Worm (Caenorhabditis elegans) whole organism, L1 larva: ENCODE results near the gene cwf-19L2.

Experiments
- C04F5.9 ChIP-seq: sonication (generic microtip); optimal IDR thresholded peaks from 2 replicates; lab custom pipeline; 2016; ENCODE audit warnings: missing genetic modification characterization, missing compliant biosample characterization
- F16B12.6 ChIP-seq: fragments of 150-350 bp; optimal IDR thresholded peaks from 2 replicates; lab custom pipeline; 2014; ENCODE audit warnings: missing biosample characterization, missing genetic modification characterization
- alr-1 ChIP-seq: fragments of 200-800 bp; sonication (Bioruptor generic); optimal IDR thresholded peaks from 2 replicates; lab custom pipeline; 2018; ENCODE audit warnings: borderline replicate concordance, mild to moderate bottlenecking, missing genetic modification characterization, missing compliant biosample characterization
- aly-2 ChIP-seq: fragments of 150-350 bp; optimal IDR thresholded peaks from 2 replicates; lab custom pipeline; 2014; ENCODE audit warnings: missing biosample characterization, missing genetic modification characterization
- ama-1 ChIP-seq: fragments of 150-350 bp; optimal IDR thresholded peaks from 2 replicates; lab custom pipeline; 2014
- blmp-1 ChIP-seq: fragments of 150-350 bp; optimal IDR thresholded peaks from 2 replicates; lab custom pipeline; 2014; ENCODE audit warnings: missing biosample characterization, missing genetic modification characterization
- ceh-63 ChIP-seq: fragments of 200-800 bp; sonication (Bioruptor generic); optimal IDR thresholded peaks from 2 replicates; lab custom pipeline; 2018; ENCODE audit warnings: mild to moderate bottlenecking, missing genetic modification characterization, missing compliant biosample characterization
- ceh-88 ChIP-seq: fragments of 200-800 bp; sonication (Bioruptor generic); IDR thresholded peaks from 2 replicates; pipeline ENCODE4 v1.3.6; 2022; ENCODE audit warnings: missing genetic modification characterization, missing compliant biosample characterization
- dpl-1 ChIP-seq, 3 experiments: fragments of 150-350 bp in 2 of 3; sonication (generic microtip) in 1 of 3; optimal IDR thresholded peaks; 2 replicates each; lab custom pipeline; 2014 to 2017; ENCODE audit warnings: missing biosample characterization in 3 of 3, missing genetic modification characterization in 3 of 3, missing genetic modification reagents in 3 of 3
- efl-1 ChIP-seq, 4 experiments: fragments of 150-350 bp; optimal IDR thresholded peaks in 3 of 4; peaks in 1 of 4; 1 replicate in 1 of 4; 2 replicates in 3 of 4; lab custom pipeline; 2014; ENCODE audit warnings: missing biosample characterization in 2 of 4, missing genetic modification characterization in 2 of 4, missing genetic modification reagents in 2 of 4
- efl-3 ChIP-seq: fragments of 200-800 bp; sonication (Bioruptor generic); optimal IDR thresholded peaks from 2 replicates; lab custom pipeline; 2018; ENCODE audit warnings: mild to moderate bottlenecking, missing genetic modification characterization, missing compliant biosample characterization
- egl-13 ChIP-seq: sonication (generic microtip); optimal IDR thresholded peaks from 2 replicates; lab custom pipeline; 2016; ENCODE audit warnings: missing genotype, missing genetic modification reagents, missing genetic modification characterization, missing compliant biosample characterization
- egl-27 ChIP-seq, 2 experiments: fragments of 150-350 bp in 1 of 2; sonication (generic microtip); optimal IDR thresholded peaks; 3 replicates each; lab custom pipeline; 2017 to 2018; ENCODE audit warnings: missing biosample characterization in 2 of 2, missing genetic modification characterization in 2 of 2, missing genetic modification reagents in 2 of 2
- elt-2 ChIP-seq: sonication (generic microtip); optimal IDR thresholded peaks from 2 replicates; lab custom pipeline; 2016; ENCODE audit warnings: missing genetic modification characterization, mild to moderate bottlenecking, inconsistent platforms, missing compliant biosample characterization, missing genetic modification reagents
- elt-3 ChIP-seq, 6 experiments: fragments of 150-350 bp in 1 of 6; sonication (generic microtip); optimal IDR thresholded peaks; 2 replicates each; lab custom pipeline; 2017 to 2018; ENCODE audit warnings: missing biosample characterization in 6 of 6, missing genetic modification characterization in 6 of 6, inconsistent platforms in 1 of 6
- ets-5 ChIP-seq: fragments of 200-800 bp; sonication (Bioruptor generic); IDR thresholded peaks from 2 replicates; pipeline ENCODE4 v1.3.6; 2022; ENCODE audit warnings: missing genetic modification characterization, missing compliant biosample characterization
- lin-14 ChIP-seq: fragments of 200-800 bp; sonication (Bioruptor generic); optimal IDR thresholded peaks from 2 replicates; lab custom pipeline; 2018; ENCODE audit warnings: mild to moderate bottlenecking, missing genetic modification characterization, moderate library complexity, missing compliant biosample characterization
- lin-35 ChIP-seq, 2 experiments: fragments of 150-350 bp; optimal IDR thresholded peaks; 2 replicates each; lab custom pipeline; 2014; ENCODE audit warnings: missing biosample characterization in 2 of 2, missing genetic modification characterization in 2 of 2, missing genetic modification reagents in 2 of 2
- lsy-2 ChIP-seq, 2 experiments: fragments of 150-350 bp; optimal IDR thresholded peaks; 2 replicates each; lab custom pipeline; 2014; ENCODE audit warnings: missing biosample characterization in 2 of 2, missing genetic modification characterization in 2 of 2
- mdl-1 ChIP-seq, 2 experiments: fragments of 150-350 bp; optimal IDR thresholded peaks; 2 replicates each; lab custom pipeline; 2014 to 2017; ENCODE audit warnings: missing biosample characterization in 2 of 2, missing genetic modification characterization in 2 of 2, inconsistent platforms in 1 of 2
- mef-2 ChIP-seq: fragments of 150-350 bp; optimal IDR thresholded peaks from 2 replicates; lab custom pipeline; 2014; ENCODE audit warnings: missing biosample characterization, missing genetic modification characterization
- mep-1 ChIP-seq: fragments of 150-350 bp; optimal IDR thresholded peaks from 2 replicates; lab custom pipeline; 2014; ENCODE audit warnings: missing biosample characterization, missing genetic modification characterization
- nhr-19 ChIP-seq: fragments of 200-800 bp; sonication (Bioruptor generic); conservative IDR thresholded peaks from 2 replicates; pipeline ENCODE4 v1.3.6; 2022; ENCODE audit warnings: missing genetic modification characterization, missing compliant biosample characterization
- nhr-20 ChIP-seq: sonication (generic microtip); optimal IDR thresholded peaks from 2 replicates; lab custom pipeline; 2016; ENCODE audit warnings: mild to moderate bottlenecking, missing genetic modification characterization, missing compliant biosample characterization
- nhr-237 ChIP-seq: fragments of 150-350 bp; optimal IDR thresholded peaks from 2 replicates; lab custom pipeline; 2014; ENCODE audit warnings: missing biosample characterization, missing genetic modification characterization
- nhr-71 ChIP-seq: sonication (generic microtip); optimal IDR thresholded peaks from 2 replicates; lab custom pipeline; 2016; ENCODE audit warnings: mild to moderate bottlenecking, missing genetic modification characterization, moderate library complexity, missing compliant biosample characterization
- nhr-76 ChIP-seq: sonication (generic microtip); optimal IDR thresholded peaks from 2 replicates; lab custom pipeline; 2017; ENCODE audit warnings: missing biosample characterization, missing genetic modification characterization
- nhr-77 ChIP-seq: fragments of 150-350 bp; optimal IDR thresholded peaks from 2 replicates; lab custom pipeline; 2014; ENCODE audit warnings: missing biosample characterization, missing genetic modification characterization
- nhr-84 ChIP-seq: sonication (generic microtip); optimal IDR thresholded peaks from 2 replicates; lab custom pipeline; 2017; ENCODE audit warnings: missing biosample characterization, missing genetic modification characterization
- nhr-85 ChIP-seq: sonication (generic microtip); peaks from one replicate; lab custom pipeline; 2016; ENCODE audit warnings: missing genetic modification characterization, inconsistent platforms, missing compliant biosample characterization
- pag-3 ChIP-seq: sonication (generic microtip); optimal IDR thresholded peaks from 2 replicates; lab custom pipeline; 2017; ENCODE audit warnings: missing genetic modification characterization, mild to moderate bottlenecking, missing compliant biosample characterization, antibody characterized with exemption, borderline replicate concordance; ENCODE audit not compliant: insufficient read depth
- pax-3 ChIP-seq: fragments of 200-800 bp; sonication (Bioruptor generic); optimal IDR thresholded peaks from 2 replicates; lab custom pipeline; 2018; ENCODE audit warnings: mild to moderate bottlenecking, missing genetic modification characterization, moderate library complexity, missing compliant biosample characterization
- pqm-1 ChIP-seq: sonication (generic microtip); optimal IDR thresholded peaks from 3 replicates; lab custom pipeline; 2017; ENCODE audit warnings: missing biosample characterization, missing genetic modification characterization
- skn-1 ChIP-seq: fragments of 150-350 bp; optimal IDR thresholded peaks from 2 replicates; lab custom pipeline; 2014; ENCODE audit warnings: missing biosample characterization, missing genetic modification characterization
- snpc-4 ChIP-seq: fragments of 150-350 bp; optimal IDR thresholded peaks from 2 replicates; lab custom pipeline; 2014; ENCODE audit warnings: missing biosample characterization, missing genetic modification characterization
- snu-23 ChIP-seq: sonication (generic microtip); optimal IDR thresholded peaks from 2 replicates; lab custom pipeline; 2016; ENCODE audit warnings: missing genetic modification characterization, missing compliant biosample characterization
- sox-4 ChIP-seq: sonication (generic microtip); optimal IDR thresholded peaks from 2 replicates; lab custom pipeline; 2016; ENCODE audit warnings: missing genetic modification characterization, missing compliant biosample characterization
- sup-37 ChIP-seq: fragments of 200-800 bp; sonication (Bioruptor generic); optimal IDR thresholded peaks from 2 replicates; lab custom pipeline; 2018; ENCODE audit warnings: mild to moderate bottlenecking, missing genetic modification characterization, missing compliant biosample characterization
- swsn-7 ChIP-seq: sonication (generic microtip); optimal IDR thresholded peaks from 2 replicates; lab custom pipeline; 2016; ENCODE audit warnings: missing genetic modification characterization, missing compliant biosample characterization
- unc-30 ChIP-seq: sonication (generic microtip); optimal IDR thresholded peaks from 2 replicates; lab custom pipeline; 2017; ENCODE audit warnings: missing biosample characterization, missing genetic modification characterization
- unc-62 ChIP-seq: fragments of 150-350 bp; optimal IDR thresholded peaks from 2 replicates; lab custom pipeline; 2014; ENCODE audit warnings: missing biosample characterization, missing genetic modification reagents, missing genetic modification characterization
- unc-98 ChIP-seq: fragments of 200-800 bp; sonication (Bioruptor generic); IDR thresholded peaks from 2 replicates; pipeline ENCODE4 v1.3.6; 2022; ENCODE audit warnings: missing genetic modification characterization, missing compliant biosample characterization
- vab-15 ChIP-seq: sonication (generic microtip); optimal IDR thresholded peaks from 2 replicates; lab custom pipeline; 2017; ENCODE audit warnings: missing genotype, mild to moderate bottlenecking, missing genetic modification characterization, missing compliant biosample characterization
- xbp-1 ChIP-seq: sonication (generic microtip); optimal IDR thresholded peaks from 2 replicates; lab custom pipeline; 2016; ENCODE audit warnings: missing genetic modification characterization, missing compliant biosample characterization
- zag-1 ChIP-seq: fragments of 150-350 bp; optimal IDR thresholded peaks from 2 replicates; lab custom pipeline; 2014; ENCODE audit warnings: missing biosample characterization, missing genetic modification characterization
- ztf-4 ChIP-seq: fragments of 150-350 bp; optimal IDR thresholded peaks from 2 replicates; lab custom pipeline; 2014; ENCODE audit warnings: missing biosample characterization, missing genetic modification characterization

Gene cwf-19L2

DNA sequence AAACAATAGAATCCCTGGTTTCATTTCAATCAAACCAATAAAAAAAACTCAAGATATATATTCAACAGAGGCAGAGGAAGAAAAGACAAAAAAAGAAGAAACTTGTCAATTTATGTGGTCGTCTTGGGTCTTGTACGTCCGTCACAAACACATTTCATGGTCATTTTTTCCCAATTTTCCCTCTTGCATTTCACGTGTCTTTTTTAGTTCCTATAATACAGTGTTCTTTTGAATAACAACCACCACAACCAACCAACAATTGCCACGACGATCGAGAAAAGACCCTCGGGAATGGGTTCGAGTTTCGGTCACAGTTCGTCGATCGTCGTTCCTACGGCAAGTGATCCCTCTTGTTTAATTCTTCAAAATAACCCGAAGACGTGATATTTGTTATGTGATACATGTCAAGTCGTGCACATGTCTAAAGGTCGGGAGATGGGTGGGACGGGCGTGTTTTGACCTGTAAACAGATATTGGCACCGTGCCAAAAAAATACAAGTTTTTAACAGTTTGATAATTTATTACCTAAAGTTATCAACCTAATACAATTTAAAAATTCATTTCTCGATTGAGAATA, 2.7 kb downstream of the cwf-19L2 start:
- TF ChIP-seq sup-37 (GFP tag; lab: Kevin White, UChicago) (no peak), ama-1 (no peak), C04F5.9 (no peak), unc-62 (GFP tag; lab: Kevin White, UChicago) (no peak), unc-30 (tag; lab: Kevin White, UChicago) (no peak), pag-3 (no peak), nhr-71 (peak; percentile 26), F16B12.6 (tag; lab: Kevin White, UChicago) (no peak), ceh-88 (GFP tag; lab: Robert Waterston, UW) (no peak), egl-13 (tag; lab: Kevin White, UChicago) (no peak), ceh-63 (GFP tag; lab: Kevin White, UChicago) (no peak), mep-1 (peak; percentile 38), aly-2 (tag; lab: Kevin White, UChicago) (no peak), blmp-1 (tag; lab: Kevin White, UChicago) (peak; percentile 39), pqm-1 (tag; lab: Kevin White, UChicago) (no peak), ztf-4 (no peak), nhr-77 (tag; lab: Kevin White, UChicago) (no peak), mef-2 (tag; lab: Kevin White, UChicago) (no peak), nhr-84 (tag; lab: Kevin White, UChicago) (no peak), unc-98 (GFP tag; lab: Robert Waterston, UW) (no peak), zag-1 (no peak), snu-23 (GFP tag; lab: Kevin White, UChicago) (peak; percentile 26), alr-1 (tag; lab: Kevin White, UChicago) (no peak), nhr-76 (tag; lab: Kevin White, UChicago) (no peak), nhr-85 (tag; lab: Kevin White, UChicago) (peak; percentile 70), skn-1 (tag; lab: Kevin White, UChicago) (no peak), dpl-1 (GFP tag; optimal IDR thresholded peaks at IDR 0.05; lab: Kevin White, UChicago) (no peak), elt-2 (tag; lab: Kevin White, UChicago) (no peak), snpc-4 (tag; lab: Kevin White, UChicago) (no peak), egl-27 (tag; optimal IDR thresholded peaks at IDR 0.05; lab: Kevin White, UChicago) (no peak), efl-1 (optimal IDR thresholded peaks at IDR 0.05; lab: Kevin White, UChicago) (no peak), efl-1 (GFP tag; optimal IDR thresholded peaks at IDR 0.05 in 1 of 2; lab: Kevin White, UChicago) (no peak), elt-3 (tag; optimal IDR thresholded peaks at IDR 0.05; lab: Kevin White, UChicago) (peak in 1 of 6 experiments; percentile 18), nhr-19 (GFP tag; lab: Robert Waterston, UW) (no peak), mdl-1 (tag; optimal IDR thresholded peaks at IDR 0.05; lab: Kevin White, UChicago) (no peak), nhr-20 (tag; lab: Kevin White, UChicago) (peak; percentile 66), nhr-237 (tag; lab: Kevin White, UChicago) (no peak), lsy-2 (tag; optimal IDR thresholded peaks at IDR 0.05; lab: Kevin White, UChicago) (peak in 1 of 2 experiments; percentile 2), efl-3 (no peak), swsn-7 (tag; lab: Kevin White, UChicago) (no peak), lin-14 (GFP tag; lab: Kevin White, UChicago) (peak; percentile 63), ets-5 (GFP tag; lab: Robert Waterston, UW) (no peak), vab-15 (tag; lab: Kevin White, UChicago) (no peak), xbp-1 (tag; lab: Kevin White, UChicago) (peak; percentile 89), lin-35 (GFP tag; optimal IDR thresholded peaks at IDR 0.05; lab: Kevin White, UChicago) (peak in 1 of 2 experiments; percentile 7), sox-4 (no peak), pax-3 (tag; lab: Kevin White, UChicago) (no peak)
